Fruit fly (Drosophila melanogaster) whole organism, embryonic: ENCODE results near the gene CG43737.

Experiments used
- Abd-B ChIP-seq: fragments of 200-800 bp; sonication (Bioruptor generic); optimal IDR thresholded peaks from 2 replicates; lab custom pipeline; 2018; ENCODE audit warnings: missing biosample characterization, mild to moderate bottlenecking, missing genetic modification characterization, moderate library complexity
- B-H1 ChIP-seq: fragments of 200-800 bp; sonication (Bioruptor generic); IDR thresholded peaks from 3 replicates; pipeline ENCODE4 v1.3.6; 2022; ENCODE audit warnings: missing biosample characterization, missing genetic modification characterization
- Blimp-1 ChIP-seq: fragments of 200-800 bp; sonication (Bioruptor generic); optimal IDR thresholded peaks from 3 replicates; lab custom pipeline; 2018; ENCODE audit warnings: missing biosample characterization, missing genetic modification characterization, mild to moderate bottlenecking, moderate library complexity, missing genetic modification reagents
- Bteb2 ChIP-seq: fragments of 200-800 bp; sonication (Bioruptor generic); optimal IDR thresholded peaks from 2 replicates; lab custom pipeline; 2016; ENCODE audit warnings: missing biosample characterization, missing genetic modification characterization
- CG10267 ChIP-seq: fragments of 200-800 bp; sonication (Bioruptor generic); optimal IDR thresholded peaks from 2 replicates; lab custom pipeline; 2018; ENCODE audit warnings: missing biosample characterization, mild to moderate bottlenecking, missing genetic modification characterization, moderate library complexity
- CG10543 ChIP-seq: fragments of 200-800 bp; sonication (Bioruptor generic); optimal IDR thresholded peaks from 3 replicates; lab custom pipeline; 2017; ENCODE audit warnings: missing biosample characterization, mild to moderate bottlenecking, missing genetic modification characterization, moderate library complexity
- CG12299 ChIP-seq: fragments of 200-800 bp; sonication (Bioruptor generic); optimal IDR thresholded peaks from 2 replicates; lab custom pipeline; 2018; ENCODE audit warnings: missing biosample characterization, mild to moderate bottlenecking, missing genetic modification characterization
- CG13287 ChIP-seq: fragments of 200-800 bp; sonication (Bioruptor generic); IDR thresholded peaks from 2 replicates; pipeline ENCODE4 v1.3.6; 2022; ENCODE audit warnings: missing biosample characterization, missing genetic modification characterization; ENCODE audit not compliant: partially characterized antibody
- CG13624 ChIP-seq: fragments of 200-800 bp; sonication (Bioruptor generic); optimal IDR thresholded peaks from 2 replicates; lab custom pipeline; 2016; ENCODE audit warnings: missing biosample characterization, missing genetic modification characterization
- CG15514 ChIP-seq: fragments of 200-800 bp; sonication (Bioruptor generic); optimal IDR thresholded peaks from 3 replicates; lab custom pipeline; 2017; ENCODE audit warnings: missing biosample characterization, missing genetic modification characterization, mild to moderate bottlenecking, moderate library complexity, missing genetic modification reagents
- CG15696 ChIP-seq: fragments of 200-800 bp; sonication (Bioruptor generic); optimal IDR thresholded peaks from 2 replicates; lab custom pipeline; 2019; ENCODE audit warnings: missing biosample characterization, mild to moderate bottlenecking, missing genetic modification characterization, moderate library complexity
- CG17186 ChIP-seq: fragments of 200-800 bp; sonication (Bioruptor generic); optimal IDR thresholded peaks from 3 replicates; lab custom pipeline; 2017; ENCODE audit warnings: missing biosample characterization, missing genetic modification reagents, missing genetic modification characterization
- CG18619 ChIP-seq: fragments of 200-800 bp; sonication (Bioruptor generic); optimal IDR thresholded peaks from 3 replicates; lab custom pipeline; 2017; ENCODE audit warnings: missing biosample characterization, mild to moderate bottlenecking, missing genetic modification characterization
- CG2678 ChIP-seq: fragments of 200-800 bp; sonication (Bioruptor generic); optimal IDR thresholded peaks from 3 replicates; lab custom pipeline; 2019; ENCODE audit warnings: missing biosample characterization, mild to moderate bottlenecking, missing genetic modification characterization, moderate library complexity
- CG31388 ChIP-seq: fragments of 200-800 bp; sonication (Bioruptor generic); optimal IDR thresholded peaks from 2 replicates; lab custom pipeline; 2016; ENCODE audit warnings: missing biosample characterization, missing genetic modification characterization
- CG3838 ChIP-seq: fragments of 200-800 bp; sonication (Bioruptor generic); optimal IDR thresholded peaks from 3 replicates; lab custom pipeline; 2016; ENCODE audit warnings: missing biosample characterization, missing genetic modification characterization
- CG4328 ChIP-seq: fragments of 200-800 bp; sonication (Bioruptor generic); optimal IDR thresholded peaks from 3 replicates; lab custom pipeline; 2017; ENCODE audit warnings: missing biosample characterization, missing genetic modification reagents, missing genetic modification characterization
- CG4730 ChIP-seq: fragments of 200-800 bp; sonication (Bioruptor generic); IDR thresholded peaks from 2 replicates; pipeline ENCODE4 v1.3.6; 2022; ENCODE audit warnings: missing biosample characterization, missing genetic modification characterization
- CG6175 ChIP-seq: fragments of 200-800 bp; sonication (Bioruptor generic); IDR thresholded peaks from 3 replicates; pipeline ENCODE4 v1.3.6; 2022; ENCODE audit warnings: missing biosample characterization, missing genetic modification characterization
- CG7556 ChIP-seq: fragments of 200-800 bp; sonication (Bioruptor generic); optimal IDR thresholded peaks from 2 replicates; lab custom pipeline; 2017; ENCODE audit warnings: missing biosample characterization, mild to moderate bottlenecking, missing genetic modification characterization
- CG8359 ChIP-seq: fragments of 200-800 bp; sonication (Bioruptor generic); optimal IDR thresholded peaks from 2 replicates; lab custom pipeline; 2017; ENCODE audit warnings: missing biosample characterization, mild to moderate bottlenecking, missing genetic modification characterization, borderline replicate concordance
- CG9817 ChIP-seq: fragments of 200-800 bp; sonication (Bioruptor generic); optimal IDR thresholded peaks from 2 replicates; lab custom pipeline; 2018; ENCODE audit warnings: missing biosample characterization, mild to moderate bottlenecking, missing genetic modification characterization, moderate library complexity
- Dek ChIP-seq: fragments of 200-800 bp; sonication (Bioruptor generic); optimal IDR thresholded peaks from 3 replicates; lab custom pipeline; 2019; ENCODE audit warnings: missing biosample characterization, mild to moderate bottlenecking, missing genetic modification characterization, moderate library complexity
- E2f2 ChIP-seq: fragments of 200-800 bp; sonication (Bioruptor generic); IDR thresholded peaks from 2 replicates; pipeline ENCODE4 v1.3.6; 2022; ENCODE audit warnings: missing biosample characterization, missing genetic modification characterization
- HmgZ ChIP-seq: fragments of 200-800 bp; sonication (Bioruptor generic); optimal IDR thresholded peaks from 2 replicates; lab custom pipeline; 2018; ENCODE audit warnings: missing biosample characterization, mild to moderate bottlenecking, missing genetic modification characterization
- Max ChIP-seq: fragments of 200-800 bp; sonication (Bioruptor generic); optimal IDR thresholded peaks from 2 replicates; lab custom pipeline; 2016; ENCODE audit warnings: missing biosample characterization, mild to moderate bottlenecking, missing genetic modification characterization
- Meics ChIP-seq: fragments of 200-800 bp; sonication (Bioruptor generic); optimal IDR thresholded peaks from 2 replicates; lab custom pipeline; 2017; ENCODE audit warnings: missing biosample characterization, mild to moderate bottlenecking, missing genetic modification characterization
- Mrtf ChIP-seq: fragments of 200-800 bp; sonication (Bioruptor generic); IDR thresholded peaks from 3 replicates; pipeline ENCODE4 v1.3.6; 2022; ENCODE audit warnings: missing biosample characterization, missing genetic modification characterization
- NC2β ChIP-seq: fragments of 200-800 bp; sonication (Bioruptor generic); optimal IDR thresholded peaks from 2 replicates; lab custom pipeline; 2016; ENCODE audit warnings: missing biosample characterization, missing genetic modification characterization
- ara ChIP-seq: fragments of 200-800 bp; sonication (Bioruptor generic); IDR thresholded peaks from 2 replicates; pipeline ENCODE4 v1.3.6; 2022; ENCODE audit warnings: missing biosample characterization, missing genetic modification characterization
- bowl ChIP-seq: fragments of 200-800 bp; sonication (Bioruptor generic); IDR thresholded peaks from 2 replicates; pipeline ENCODE4 v1.3.6; 2022; ENCODE audit warnings: missing biosample characterization, missing genetic modification characterization
- br ChIP-seq: fragments of >200 bp; optimal IDR thresholded peaks from 2 replicates; lab custom pipeline; 2017
- crp ChIP-seq, 2 experiments: fragments of 200-800 bp; sonication (Bioruptor generic); optimal IDR thresholded peaks; 2 replicates in 1 of 2; 3 replicates in 1 of 2; lab custom pipeline; 2017; ENCODE audit warnings: missing biosample characterization in 2 of 2, missing genetic modification characterization in 2 of 2, mild to moderate bottlenecking in 1 of 2, moderate library complexity in 1 of 2
- da ChIP-seq: fragments of 200-800 bp; sonication (Bioruptor generic); optimal IDR thresholded peaks from 2 replicates; lab custom pipeline; 2016; ENCODE audit warnings: missing biosample characterization, missing genetic modification characterization
- dati ChIP-seq: fragments of 200-800 bp; sonication (Bioruptor generic); IDR thresholded peaks from 2 replicates; pipeline ENCODE4 v1.3.6; 2022; ENCODE audit warnings: missing biosample characterization, missing genetic modification characterization
- disco-r ChIP-seq: fragments of 200-800 bp; sonication (Bioruptor generic); optimal IDR thresholded peaks from 2 replicates; lab custom pipeline; 2016; ENCODE audit warnings: missing biosample characterization, missing genetic modification characterization
- en ChIP-seq: fragments of 200-800 bp; sonication (Bioruptor generic); optimal IDR thresholded peaks from 2 replicates; lab custom pipeline; 2016; ENCODE audit warnings: missing biosample characterization, missing genetic modification characterization
- fd102C ChIP-seq: fragments of 200-800 bp; sonication (Bioruptor generic); optimal IDR thresholded peaks from 2 replicates; lab custom pipeline; 2018; ENCODE audit warnings: missing biosample characterization, mild to moderate bottlenecking, missing genetic modification characterization, moderate library complexity
- fd64A ChIP-seq: fragments of 200-800 bp; sonication (Bioruptor generic); optimal IDR thresholded peaks from 3 replicates; lab custom pipeline; 2018; ENCODE audit warnings: missing biosample characterization, mild to moderate bottlenecking, missing genetic modification characterization
- gcm ChIP-seq: fragments of 200-800 bp; sonication (Bioruptor generic); optimal IDR thresholded peaks from 2 replicates; lab custom pipeline; 2019; ENCODE audit warnings: missing biosample characterization, mild to moderate bottlenecking, missing genetic modification characterization, moderate library complexity
- gem ChIP-seq: fragments of 200-800 bp; sonication (Bioruptor generic); optimal IDR thresholded peaks from 2 replicates; lab custom pipeline; 2019; ENCODE audit warnings: missing biosample characterization, mild to moderate bottlenecking, missing genetic modification characterization, moderate library complexity
- grn ChIP-seq: fragments of 200-800 bp; sonication (Bioruptor generic); optimal IDR thresholded peaks from 3 replicates; lab custom pipeline; 2017; ENCODE audit warnings: missing biosample characterization, missing genetic modification characterization
- luna ChIP-seq: fragments of 200-800 bp; sonication (Bioruptor generic); optimal IDR thresholded peaks from 2 replicates; lab custom pipeline; 2016; ENCODE audit warnings: missing biosample characterization, missing genetic modification characterization
- pan ChIP-seq, 4 experiments: fragments of >200 bp in 3 of 4; fragments of 200-800 bp in 1 of 4; sonication (Bioruptor generic) in 1 of 4; optimal IDR thresholded peaks in 3 of 4; IDR thresholded peaks in 1 of 4; 2 replicates each; pipeline versions ENCODE4 v1.3.6 to Lab custom; 2017 to 2022; ENCODE audit warnings: missing biosample characterization in 2 of 4, missing genetic modification characterization in 2 of 4, mixed read lengths in 1 of 4
- pfk ChIP-seq: fragments of 200-800 bp; sonication (Bioruptor generic); optimal IDR thresholded peaks from 2 replicates; lab custom pipeline; 2018; ENCODE audit warnings: missing biosample characterization, mild to moderate bottlenecking, missing genetic modification characterization, moderate library complexity
- phol ChIP-seq: fragments of 200-800 bp; sonication (Bioruptor generic); optimal IDR thresholded peaks from 3 replicates; lab custom pipeline; 2018; ENCODE audit warnings: missing biosample characterization, mild to moderate bottlenecking, missing genetic modification characterization, moderate library complexity
- sens ChIP-seq: fragments of 200-800 bp; sonication (Bioruptor generic); peaks from one replicate; lab custom pipeline; 2016; ENCODE audit warnings: missing biosample characterization, missing genetic modification characterization
- so ChIP-seq: fragments of 200-800 bp; sonication (Bioruptor generic); IDR thresholded peaks from 3 replicates; pipeline ENCODE4 v1.3.6; 2022; ENCODE audit warnings: missing biosample characterization, missing genetic modification characterization
- sqz ChIP-seq: fragments of 200-800 bp; sonication (Bioruptor generic); optimal IDR thresholded peaks from 3 replicates; lab custom pipeline; 2018; ENCODE audit warnings: missing biosample characterization, mild to moderate bottlenecking, missing genetic modification characterization
- zen ChIP-seq: fragments of 200-800 bp; sonication (Bioruptor generic); optimal IDR thresholded peaks from 3 replicates; lab custom pipeline; 2018; ENCODE audit warnings: missing biosample characterization, mild to moderate bottlenecking, missing genetic modification characterization, moderate library complexity

CG43737 gene

dm6 chrX:15216048-15216447 is 40.8 kb downstream of the CG43737 start (continued):
- peak; percentile 39 for TF ChIP-seq CG12299 (tag; lab: Kevin White, UChicago)
- TF ChIP-seq CG7556 (GFP tag; lab: Kevin White, UChicago) = peak; percentile 85
- peak; percentile 66; the same call in 2 of the 3 replicates for TF ChIP-seq Mrtf (GFP tag; lab: Robert Waterston, UW)
- no peak for TF ChIP-seq pfk (GFP tag; lab: Kevin White, UChicago)
- TF ChIP-seq CG10543 (GFP tag; lab: Kevin White, UChicago) = peak; percentile 67
- TF ChIP-seq gcm (GFP tag; lab: Kevin White, UChicago) = no peak
- TF ChIP-seq B-H1 = peak; percentile 56
- TF ChIP-seq CG10267 (tag; lab: Kevin White, UChicago) = peak; percentile 39
- peak; percentile 44 for TF ChIP-seq CG18619 (GFP tag; lab: Kevin White, UChicago)
- TF ChIP-seq CG2678 (tag; lab: Kevin White, UChicago) = peak; percentile 83
- TF ChIP-seq dati = no peak
- TF ChIP-seq CG17186 (GFP tag; lab: Kevin White, UChicago) = no peak
- TF ChIP-seq fd102C (GFP tag; lab: Kevin White, UChicago) = no peak
- TF ChIP-seq sens (GFP tag; lab: Kevin White, UChicago) = peak; percentile 33
- no peak for TF ChIP-seq CG31388 (GFP tag; lab: Kevin White, UChicago)
- peak; percentile 30 for TF ChIP-seq CG13624
- TF ChIP-seq Abd-B (GFP tag; lab: Kevin White, UChicago) = peak; percentile 40
- TF ChIP-seq pan (optimal IDR thresholded peaks at IDR 0.05; lab: Kevin White, UChicago) = no peak
- peak in 1 of 2 experiments; percentile 78 for TF ChIP-seq pan (GFP tag; optimal IDR thresholded peaks at IDR 0.05 in 1 of 2, IDR thresholded peaks at IDR 0.05 in 1 of 2)
- TF ChIP-seq CG3838 (GFP tag; lab: Kevin White, UChicago) = no peak
- TF ChIP-seq grn (GFP tag; lab: Kevin White, UChicago) = no peak
- peak; percentile 66 for TF ChIP-seq Blimp-1 (GFP tag; lab: Kevin White, UChicago)
- TF ChIP-seq br (lab: Kevin White, UChicago) = no peak
- TF ChIP-seq CG13287 (GFP tag; lab: Robert Waterston, UW) = no peak
- no peak for TF ChIP-seq bowl
- no peak for TF ChIP-seq en
- TF ChIP-seq crp (GFP tag; optimal IDR thresholded peaks at IDR 0.05; lab: Kevin White, UChicago) = peak in 1 of 2 experiments; percentile 9
- TF ChIP-seq CG9817 = peak; percentile 64
- peak; percentile 61 for TF ChIP-seq Dek (tag; lab: Kevin White, UChicago)
- peak; percentile 58 for TF ChIP-seq CG15514 (GFP tag; lab: Kevin White, UChicago)
- peak; percentile 15 for TF ChIP-seq CG15696 (tag; lab: Kevin White, UChicago)
- TF ChIP-seq Meics (GFP tag; lab: Kevin White, UChicago) = peak; percentile 78
- no peak for TF ChIP-seq disco-r (GFP tag; lab: Kevin White, UChicago)
- TF ChIP-seq ara (GFP tag; lab: Robert Waterston, UW) = peak; percentile 47; the same call in 1 of the 2 replicates
- TF ChIP-seq Max (GFP tag; lab: Kevin White, UChicago) = peak; percentile 32
- peak; percentile 55 for TF ChIP-seq HmgZ
- TF ChIP-seq fd64A (GFP tag; lab: Kevin White, UChicago) = no peak
- TF ChIP-seq CG8359 (GFP tag; lab: Kevin White, UChicago) = no peak
- TF ChIP-seq CG6175 (GFP tag; lab: Robert Waterston, UW) = no peak
- peak; percentile 8; the same call in 1 of the 2 replicates for TF ChIP-seq E2f2 (GFP tag; lab: Robert Waterston, UW)
- TF ChIP-seq phol (tag; lab: Kevin White, UChicago) = peak; percentile 66
- TF ChIP-seq gem (tag; lab: Kevin White, UChicago) = peak; percentile 83
- TF ChIP-seq Bteb2 (GFP tag; lab: Kevin White, UChicago) = no peak
- TF ChIP-seq luna (GFP tag; lab: Kevin White, UChicago) = no peak
- peak; percentile 65; the same call in 2 of the 3 replicates for TF ChIP-seq so
- no peak for TF ChIP-seq NC2β
- TF ChIP-seq sqz (GFP tag; lab: Kevin White, UChicago) = peak; percentile 40
- TF ChIP-seq zen = no peak
- TF ChIP-seq da = no peak
- peak; percentile 64; the same call in 1 of the 2 replicates for TF ChIP-seq CG4730 (GFP tag; lab: Robert Waterston, UW)
- TF ChIP-seq CG4328 (GFP tag; lab: Kevin White, UChicago) = peak; percentile 48
